Worm (Caenorhabditis elegans) whole organism, dauer: ENCODE data around the gene pfs-2.
"Not testable (repeated sequence)": the region's sequence is repeated elsewhere in the genome, so short reads cannot be mapped to it uniquely, and the experiment has no call there.

Source experiments
- unc-62 ChIP-seq: sonication (generic microtip); optimal IDR thresholded peaks from 2 replicates; lab custom pipeline; 2017; ENCODE audit warnings: missing biosample characterization, missing genetic modification reagents, missing genetic modification characterization

pfs-2 gene

DNA sequence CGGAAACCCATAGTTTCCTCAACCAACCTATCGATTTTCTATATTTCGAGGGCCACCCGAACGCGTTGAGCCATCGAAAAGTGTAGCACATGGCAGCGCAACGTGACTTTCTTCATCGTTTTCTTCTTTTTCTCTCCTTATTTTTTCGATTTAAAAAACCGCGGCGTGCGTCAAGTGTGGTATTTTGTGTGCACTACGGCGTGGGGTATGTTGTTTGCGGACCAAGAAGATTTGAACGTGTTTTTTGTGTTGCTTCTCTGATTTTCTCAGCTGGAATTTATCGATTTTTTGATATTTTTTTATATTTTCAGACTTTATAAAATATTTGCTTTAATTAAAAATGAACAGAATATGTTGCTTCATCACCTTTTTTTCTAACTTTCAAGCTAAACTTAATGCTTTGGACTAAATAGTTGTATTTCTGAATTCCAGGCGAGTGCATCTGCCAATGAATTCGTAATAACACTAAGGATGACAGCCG lies at the start of gene pfs-2, which contains the start of gene agl-1:
Gene pfs-2 (plus strand): TSS at position 431 of the 481 bp plus-strand sequence.
Gene agl-1 (minus strand): TSS at position 178 of the 481 bp plus-strand sequence.
- no peak for TF ChIP-seq unc-62 (GFP tag; lab: Kevin White, UChicago)

DNA sequence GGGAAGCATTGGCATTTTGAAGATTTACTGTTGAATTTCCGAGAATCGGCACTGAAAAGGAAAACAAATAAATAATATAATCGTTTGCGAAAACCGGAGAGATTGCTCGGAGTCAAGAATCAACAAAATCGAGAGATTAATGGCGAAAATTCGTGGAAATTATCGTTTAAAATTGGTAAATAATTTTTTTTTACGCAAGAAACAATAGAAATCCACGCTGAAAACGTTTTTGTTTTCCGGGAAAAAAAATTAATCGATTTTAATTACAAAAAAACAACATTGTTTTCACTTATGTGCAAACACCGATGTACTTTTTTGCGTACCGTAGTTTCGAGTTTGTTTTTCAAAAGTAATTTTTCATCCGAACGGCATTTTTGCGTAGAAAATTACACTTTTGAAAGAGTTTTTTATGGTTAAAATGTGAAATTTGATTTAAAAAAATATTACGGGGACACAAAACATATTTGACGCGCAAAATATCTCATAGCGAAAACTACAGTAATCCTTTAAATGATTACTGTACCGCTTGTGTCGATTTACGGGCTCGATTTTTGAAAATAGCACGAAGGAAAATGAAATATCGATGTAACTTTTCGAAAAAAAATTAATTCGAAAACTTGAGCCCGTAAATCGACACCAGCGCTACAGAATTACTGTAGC lies 47.3 kb upstream of the pfs-2 start, which contains the start of gene ctl-3:
Gene ctl-3 (minus strand): TSS at position 51 of the 660 bp plus-strand sequence.
- TF ChIP-seq unc-62 (GFP tag; lab: Kevin White, UChicago), result no peak

DNA sequence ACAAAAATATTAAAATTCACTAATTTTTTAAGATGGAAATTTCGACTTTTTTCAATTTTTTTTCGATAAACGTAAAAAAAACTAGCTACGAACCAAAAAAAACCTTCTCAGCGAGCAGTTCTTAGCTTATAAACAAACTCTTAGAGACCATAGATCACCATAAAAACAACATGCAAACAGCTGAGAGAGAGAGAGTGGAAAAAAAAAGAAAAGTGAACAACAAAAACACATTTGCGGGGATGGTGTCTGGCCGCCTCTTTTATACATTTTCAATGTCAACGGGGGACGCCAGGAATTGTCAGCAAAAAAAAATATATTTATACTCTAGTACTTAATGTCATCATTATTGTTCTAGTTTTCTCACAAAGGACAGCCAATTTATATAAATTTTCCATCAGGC lies 46.6 kb upstream of the pfs-2 start:
- no peak for TF ChIP-seq unc-62 (GFP tag; lab: Kevin White, UChicago)

DNA sequence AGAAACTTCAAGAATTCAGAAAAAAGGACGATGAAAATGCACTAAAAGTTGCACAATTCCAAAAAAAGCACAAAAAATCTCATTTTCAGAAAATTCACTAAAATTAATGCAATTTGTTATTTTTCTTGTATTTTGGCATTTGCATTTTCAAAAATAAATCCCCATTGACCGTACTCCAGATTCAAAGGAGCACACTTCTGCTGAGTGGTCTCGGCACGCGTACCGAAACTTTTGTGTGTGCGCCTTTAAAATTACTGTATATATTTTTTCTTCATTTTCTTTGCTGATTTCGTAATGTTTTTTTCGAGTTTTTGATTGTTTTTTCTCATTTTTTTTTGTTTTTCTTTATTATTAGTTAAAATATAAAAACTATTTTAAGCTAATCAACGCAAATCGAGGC lies 46.0 kb upstream of the pfs-2 start:
- no peak for TF ChIP-seq unc-62 (GFP tag; lab: Kevin White, UChicago)

DNA sequence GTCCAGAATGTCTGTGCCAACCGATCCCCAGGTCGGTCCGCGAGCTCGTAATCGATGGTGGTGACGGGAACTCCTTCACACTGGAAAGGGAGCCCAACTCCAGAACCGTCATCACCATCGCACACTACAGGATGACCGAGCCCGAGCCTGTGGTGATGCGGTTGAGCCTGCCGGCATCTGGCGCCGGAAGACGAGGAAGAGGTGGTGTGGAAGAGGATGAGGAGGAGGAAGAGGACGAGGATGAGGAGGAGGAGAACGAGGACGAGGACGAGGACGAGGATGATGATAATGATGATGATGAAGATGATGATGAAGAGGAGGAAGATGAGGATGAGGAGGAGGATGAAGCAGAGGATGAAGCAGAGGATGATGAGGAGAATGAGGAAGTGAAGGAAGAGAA lies 40.1 kb upstream of the pfs-2 start, which contains the start of gene Y54G11A.14:
Gene Y54G11A.14 (plus strand): TSS at position 132 of the 400 bp plus-strand sequence.
- no peak for TF ChIP-seq unc-62 (GFP tag; lab: Kevin White, UChicago)

DNA sequence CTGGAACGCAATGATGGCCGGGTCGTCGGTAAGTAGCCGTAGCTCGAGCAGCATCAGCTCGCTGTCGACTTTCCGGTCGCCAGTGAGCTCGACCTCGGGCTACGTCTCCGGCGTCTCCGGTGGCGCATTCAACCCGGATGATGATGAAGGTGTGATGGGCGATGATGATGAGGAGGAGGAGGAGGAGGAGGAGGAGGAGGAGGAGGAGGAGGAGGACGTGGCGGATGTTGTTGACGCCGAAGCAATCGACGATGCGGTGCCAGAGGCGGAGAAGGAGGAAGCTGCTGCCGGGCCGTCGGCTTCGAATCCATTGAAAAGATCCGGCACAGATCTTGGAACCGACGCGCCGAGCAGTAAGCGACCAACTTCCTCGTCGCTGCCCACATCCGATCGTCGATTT lies 38.9 kb upstream of the pfs-2 start:
- TF ChIP-seq unc-62 (GFP tag; lab: Kevin White, UChicago), result no peak

DNA sequence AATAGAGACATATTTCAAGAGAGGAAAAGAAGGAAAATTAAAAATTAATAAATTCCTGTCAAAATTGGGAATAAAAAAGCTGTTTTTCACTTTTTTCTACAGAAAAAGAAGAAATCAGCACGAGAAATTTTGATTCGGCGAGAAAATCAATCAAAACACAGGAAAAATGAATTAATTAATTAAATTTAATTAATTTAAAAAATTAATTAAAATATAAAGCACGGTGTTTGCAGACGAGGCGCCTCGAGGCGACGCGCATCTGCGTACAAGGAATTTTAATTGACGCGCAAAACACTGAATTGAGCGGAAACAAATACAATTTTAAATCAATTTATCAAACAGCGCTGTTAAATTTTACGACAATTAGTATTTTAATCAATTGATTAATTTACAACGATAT lies 36.9 kb upstream of the pfs-2 start:
- TF ChIP-seq unc-62 (GFP tag; lab: Kevin White, UChicago), result no peak

DNA sequence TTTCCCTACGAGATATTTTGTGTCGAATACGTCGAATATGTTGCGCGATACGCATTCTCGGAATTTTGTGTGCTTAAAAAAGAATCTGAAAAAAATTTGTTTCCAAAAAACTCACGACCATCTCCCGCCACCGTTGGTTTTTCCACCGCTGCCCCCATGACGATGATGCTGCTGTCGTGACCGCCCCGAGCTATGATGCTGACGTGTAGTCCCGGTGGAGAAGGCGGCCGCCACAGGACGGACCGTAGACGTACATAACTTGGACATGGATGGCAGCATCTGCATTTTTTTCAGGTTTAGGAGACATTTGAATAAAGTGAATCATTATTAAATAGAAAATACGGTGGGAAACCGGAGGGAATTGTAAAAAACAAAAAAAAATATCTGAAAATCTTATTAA lies 14.0 kb upstream of the pfs-2 start, which contains the start of gene ddl-3:
Gene ddl-3 (minus strand): TSS at position 289 of the 400 bp plus-strand sequence.
- not testable (repeated sequence) for TF ChIP-seq unc-62 (GFP tag; lab: Kevin White, UChicago)

DNA sequence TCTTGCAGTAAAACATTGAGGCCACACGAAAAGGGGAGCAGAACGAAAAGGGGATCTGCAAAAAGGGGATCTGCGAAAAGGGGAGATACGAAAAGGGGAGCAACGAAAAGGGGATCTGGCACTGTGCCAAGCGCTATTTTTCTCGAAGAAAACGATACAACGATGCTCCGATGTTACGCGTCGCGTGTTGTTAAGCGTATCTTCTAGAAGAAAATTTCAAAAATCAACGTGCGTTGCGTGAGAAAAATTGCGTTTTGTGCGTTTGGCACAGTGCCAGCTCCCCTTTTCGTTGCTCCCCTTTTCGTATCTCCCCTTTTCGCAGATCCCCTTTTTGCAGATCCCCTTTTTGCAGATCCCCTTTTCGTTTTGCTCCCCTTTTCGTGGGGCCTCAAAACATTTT lies 11.9 kb upstream of the pfs-2 start, which contains the start of gene Y54G11A.9:
Gene Y54G11A.9 (minus strand): TSS at position 196 of the 400 bp plus-strand sequence.
- TF ChIP-seq unc-62 (GFP tag; lab: Kevin White, UChicago), result not testable (repeated sequence)

DNA sequence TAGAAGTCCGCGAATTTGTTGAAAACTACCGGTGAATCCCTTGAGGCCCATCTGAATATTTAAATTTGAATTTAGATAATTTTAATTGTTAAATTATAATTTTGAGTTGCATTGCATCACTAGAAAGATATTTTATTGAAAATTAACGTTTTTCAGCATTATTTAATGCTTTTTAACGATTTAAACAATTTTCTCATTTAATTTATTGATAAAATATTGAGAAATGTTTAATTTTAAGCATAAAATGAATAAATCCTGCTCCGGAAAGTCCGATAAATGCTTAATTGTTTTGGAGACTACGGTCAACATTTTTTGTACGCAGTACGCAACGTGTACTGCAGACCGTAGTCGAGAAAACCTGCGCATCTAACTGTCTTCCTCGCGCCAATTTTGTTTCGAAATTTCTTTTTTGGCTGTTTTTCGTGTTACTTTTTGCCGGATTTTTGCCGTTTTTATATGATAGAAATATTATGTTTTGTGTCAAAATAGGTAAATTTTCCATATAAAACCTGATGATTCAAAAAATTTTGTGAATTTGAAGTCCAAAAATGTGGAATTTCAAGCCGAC lies 8.7 kb upstream of the pfs-2 start, which contains the start of the genes Y54G11A.17, lin-7 and elof-1:
Gene Y54G11A.17 (minus strand): TSS at position 51 of the 568 bp plus-strand sequence.
Gene lin-7 (minus strand): TSS at position 51 of the 568 bp plus-strand sequence.
Gene elof-1 (plus strand): TSS at position 383 of the 568 bp plus-strand sequence.
- TF ChIP-seq unc-62 (GFP tag; lab: Kevin White, UChicago), result no peak

DNA sequence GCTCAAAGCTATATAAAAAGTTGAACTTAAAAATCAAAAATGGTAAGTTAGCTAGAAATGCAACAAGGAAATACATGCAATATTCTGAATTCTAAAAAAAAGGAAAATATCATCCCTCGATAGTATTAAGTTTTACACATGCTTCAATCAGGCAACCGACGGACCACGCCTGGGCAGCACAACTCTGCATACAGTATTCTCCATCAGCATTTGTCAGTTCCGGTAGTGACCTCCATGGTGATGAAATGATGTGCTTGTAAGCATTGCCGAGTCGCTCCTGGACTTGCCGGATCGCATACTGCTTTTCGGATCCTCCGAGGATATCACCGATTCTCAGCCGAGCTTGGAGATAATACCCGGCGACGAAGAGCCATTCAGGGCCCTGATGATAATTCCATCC lies 7.4 kb upstream of the pfs-2 start:
- no peak for TF ChIP-seq unc-62 (GFP tag; lab: Kevin White, UChicago)

DNA sequence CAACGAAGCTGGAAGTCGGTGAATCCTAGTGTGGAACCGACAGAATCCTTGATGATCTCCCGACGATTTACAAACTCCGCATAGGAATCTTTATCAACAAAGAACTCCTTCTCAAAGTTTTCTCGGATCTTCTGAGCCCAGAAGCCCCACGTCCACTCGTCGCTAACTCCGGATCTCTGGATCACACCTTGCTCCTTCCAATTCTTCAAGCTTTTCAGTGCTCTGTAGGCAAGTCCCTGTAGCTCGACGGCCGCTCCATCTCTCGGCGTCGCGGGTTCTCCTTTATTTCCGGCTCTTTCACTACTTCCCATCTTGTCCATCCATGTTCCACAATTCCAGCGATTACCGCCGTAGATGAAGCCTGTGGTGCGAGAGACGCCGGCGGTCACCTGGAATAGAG lies 6.8 kb upstream of the pfs-2 start:
- TF ChIP-seq unc-62 (GFP tag; lab: Kevin White, UChicago), result no peak

DNA sequence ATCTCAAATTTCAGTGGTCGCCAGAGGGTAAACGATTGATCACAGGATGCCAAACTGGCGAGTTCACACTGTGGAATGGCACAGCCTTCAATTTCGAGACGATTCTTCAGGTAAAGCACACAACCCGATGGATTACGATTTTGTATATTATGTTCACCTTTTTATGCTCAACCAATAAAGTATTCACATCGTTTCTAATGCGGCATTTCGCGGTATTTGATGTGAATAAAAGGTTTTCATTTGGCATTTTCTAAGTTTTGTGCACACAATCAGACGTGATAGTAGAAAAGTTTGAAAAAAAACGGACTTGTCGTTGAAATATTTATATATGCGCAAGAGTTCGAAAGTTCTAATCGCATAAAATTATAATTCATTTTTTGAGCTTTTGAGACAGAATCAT lies 841 bp downstream of the pfs-2 start:
- no peak for TF ChIP-seq unc-62 (GFP tag; lab: Kevin White, UChicago)

DNA sequence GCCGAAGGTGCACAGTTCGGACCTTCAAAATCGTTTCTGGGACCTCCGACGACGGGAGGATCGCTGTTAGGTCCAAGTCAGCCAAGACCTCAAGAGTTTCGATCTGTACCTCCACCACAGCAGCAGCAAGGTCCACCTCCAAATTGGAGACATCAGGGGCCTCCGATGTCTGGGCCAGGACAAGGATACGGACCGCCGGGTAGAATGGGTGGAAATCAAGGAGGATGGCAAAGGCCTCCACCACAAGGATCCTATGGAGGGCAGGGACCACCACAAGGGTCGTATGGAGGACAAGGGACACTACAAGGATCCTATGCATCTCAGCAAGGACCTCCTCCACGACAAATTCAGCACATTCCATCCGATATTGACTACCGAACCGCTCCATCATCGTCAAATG lies 2.5 kb downstream of the pfs-2 start:
- TF ChIP-seq unc-62 (GFP tag; lab: Kevin White, UChicago), result no peak

DNA sequence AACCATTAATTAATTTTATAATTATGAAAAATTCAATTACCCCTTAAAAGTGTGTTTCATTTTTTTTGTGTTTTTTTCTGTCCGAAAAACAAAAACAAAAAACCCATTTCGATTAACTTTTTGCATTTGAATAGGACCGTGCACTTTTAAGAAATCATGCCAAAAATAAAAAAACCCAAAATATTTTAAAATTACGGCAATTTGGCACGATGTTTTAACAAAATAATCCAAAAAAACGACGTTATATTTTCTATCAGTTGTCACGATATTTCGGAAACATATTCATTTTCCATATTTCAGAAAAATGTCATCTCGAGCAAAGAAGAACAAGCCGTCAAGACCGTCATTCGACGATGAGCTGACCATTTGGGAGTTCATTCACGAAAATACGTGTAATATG lies 3.6 kb downstream of the pfs-2 start, which contains the start of gene tebp-1:
Gene tebp-1 (plus strand): TSS at position 301 of the 400 bp plus-strand sequence.
- TF ChIP-seq unc-62 (GFP tag; lab: Kevin White, UChicago), result no peak

DNA sequence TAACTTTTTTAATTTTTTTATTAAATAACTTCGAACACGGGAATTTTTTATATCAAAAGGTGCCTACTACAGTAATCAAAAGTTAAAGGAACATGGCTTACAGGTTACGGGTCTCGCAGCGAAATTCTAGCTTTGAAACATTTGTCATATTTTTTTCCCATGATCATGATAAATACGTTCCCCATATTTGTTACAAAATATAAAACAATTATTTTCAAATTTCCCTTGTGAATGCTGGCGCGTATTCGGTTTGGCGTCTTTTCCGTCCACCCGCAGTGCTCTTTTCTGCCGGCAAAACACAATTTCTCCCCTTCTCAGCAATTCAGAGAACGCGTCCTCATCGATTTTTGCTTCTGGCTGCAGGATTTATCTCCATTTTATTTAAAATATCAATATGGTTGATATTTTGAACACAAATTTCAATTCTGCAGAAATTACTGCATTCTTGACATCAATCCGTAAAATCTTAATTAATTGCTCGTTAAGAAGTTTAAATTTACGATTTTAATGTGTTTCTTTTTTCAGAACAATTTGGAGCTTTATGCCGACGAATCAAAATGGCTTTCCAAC lies 7.1 kb downstream of the pfs-2 start, which contains the start of gene imb-2:
Gene imb-2 (plus strand): TSS at position 520 of the 570 bp plus-strand sequence.
- TF ChIP-seq unc-62 (GFP tag; lab: Kevin White, UChicago), result no peak
